Worm (Caenorhabditis elegans) whole organism, late embryonic: ENCODE data around the gene C03B1.6.

Experiments used
- C38D4.7 ChIP-seq: fragments of 200-800 bp; sonication (Bioruptor generic); optimal IDR thresholded peaks from 2 replicates; lab custom pipeline; 2018; ENCODE audit warnings: mild to moderate bottlenecking, missing genetic modification characterization, moderate library complexity, missing compliant biosample characterization
- ahr-1 ChIP-seq: sonication (generic microtip); optimal IDR thresholded peaks from 2 replicates; lab custom pipeline; 2016; ENCODE audit warnings: missing genetic modification characterization, missing compliant biosample characterization
- ceh-14 ChIP-seq: sonication (generic microtip); optimal IDR thresholded peaks from 2 replicates; lab custom pipeline; 2016; ENCODE audit warnings: missing genotype, missing genetic modification characterization, missing compliant biosample characterization
- ceh-18 ChIP-seq: sonication (generic microtip); optimal IDR thresholded peaks from 2 replicates; lab custom pipeline; 2016; ENCODE audit warnings: missing genetic modification characterization, missing compliant biosample characterization
- ceh-19 ChIP-seq: fragments of 200-800 bp; sonication (Bioruptor generic); optimal IDR thresholded peaks from 2 replicates; lab custom pipeline; 2018; ENCODE audit warnings: mild to moderate bottlenecking, missing genetic modification characterization, missing compliant biosample characterization
- ceh-30 ChIP-seq: fragments of 150-350 bp; optimal IDR thresholded peaks from 2 replicates; lab custom pipeline; 2014; ENCODE audit warnings: missing biosample characterization, missing genetic modification characterization
- ceh-45 ChIP-seq: fragments of 200-800 bp; sonication (Bioruptor generic); IDR thresholded peaks from 2 replicates; pipeline ENCODE4 v1.3.6; 2022; ENCODE audit warnings: missing genetic modification reagents, missing genetic modification characterization, missing compliant biosample characterization
- ceh-48 ChIP-seq: sonication (generic microtip); optimal IDR thresholded peaks from 2 replicates; lab custom pipeline; 2016; ENCODE audit warnings: missing genetic modification characterization, inconsistent platforms, missing compliant biosample characterization
- ceh-9 ChIP-seq: sonication (generic microtip); optimal IDR thresholded peaks from 2 replicates; lab custom pipeline; 2016; ENCODE audit warnings: mild to moderate bottlenecking, missing genetic modification characterization, inconsistent platforms, missing compliant biosample characterization
- che-1 ChIP-seq: sonication (generic microtip); optimal IDR thresholded peaks from 2 replicates; lab custom pipeline; 2016; ENCODE audit warnings: mild to moderate bottlenecking, missing genetic modification characterization, missing compliant biosample characterization
- ets-4 ChIP-seq: sonication (generic microtip); optimal IDR thresholded peaks from 2 replicates; lab custom pipeline; 2016; ENCODE audit warnings: missing genetic modification characterization, missing compliant biosample characterization
- eyg-1 ChIP-seq: sonication (generic microtip); optimal IDR thresholded peaks from 2 replicates; lab custom pipeline; 2016; ENCODE audit warnings: missing genotype, missing genetic modification characterization, missing compliant biosample characterization
- fkh-10 ChIP-seq: fragments of 150-350 bp; optimal IDR thresholded peaks from 2 replicates; lab custom pipeline; 2014; ENCODE audit warnings: missing biosample characterization, missing genetic modification reagents, missing genetic modification characterization
- fkh-6 ChIP-seq: sonication (generic microtip); optimal IDR thresholded peaks from 2 replicates; lab custom pipeline; 2016; ENCODE audit warnings: missing genetic modification characterization, missing compliant biosample characterization
- gmeb-2 ChIP-seq: sonication (generic microtip); optimal IDR thresholded peaks from 2 replicates; lab custom pipeline; 2016; ENCODE audit warnings: missing genetic modification characterization, inconsistent platforms, missing compliant biosample characterization
- hlh-15 ChIP-seq: sonication (generic microtip); optimal IDR thresholded peaks from 2 replicates; lab custom pipeline; 2016; ENCODE audit warnings: missing genetic modification characterization, missing compliant biosample characterization
- hlh-30 ChIP-seq: sonication (generic microtip); optimal IDR thresholded peaks from 2 replicates; lab custom pipeline; 2017; ENCODE audit warnings: antibody characterized with exemption, missing genetic modification characterization, missing compliant biosample characterization; ENCODE audit not compliant: insufficient read depth
- lim-6 ChIP-seq: sonication (generic microtip); optimal IDR thresholded peaks from 2 replicates; lab custom pipeline; 2016; ENCODE audit warnings: missing genetic modification characterization, missing compliant biosample characterization
- lin-11 ChIP-seq: fragments of 200-800 bp; sonication (Bioruptor generic); optimal IDR thresholded peaks from 2 replicates; lab custom pipeline; 2018; ENCODE audit warnings: mild to moderate bottlenecking, missing genetic modification characterization, missing compliant biosample characterization
- nfya-1 ChIP-seq: sonication (generic microtip); optimal IDR thresholded peaks from 2 replicates; lab custom pipeline; 2017; ENCODE audit warnings: missing genetic modification characterization, mild to moderate bottlenecking, missing compliant biosample characterization, antibody characterized with exemption, moderate library complexity
- npax-4 ChIP-seq: sonication (generic microtip); optimal IDR thresholded peaks from 2 replicates; lab custom pipeline; 2016; ENCODE audit warnings: missing genetic modification characterization, missing compliant biosample characterization
- odd-2 ChIP-seq: sonication (generic microtip); optimal IDR thresholded peaks from 2 replicates; lab custom pipeline; 2017; ENCODE audit warnings: antibody characterized with exemption, mild to moderate bottlenecking, missing genetic modification characterization, missing compliant biosample characterization
- pag-3 ChIP-seq: sonication (generic microtip); optimal IDR thresholded peaks from 2 replicates; lab custom pipeline; 2016; ENCODE audit warnings: missing compliant biosample characterization, missing genetic modification characterization, borderline replicate concordance
- pat-9 ChIP-seq: fragments of 200-800 bp; sonication (Bioruptor generic); optimal IDR thresholded peaks from 2 replicates; lab custom pipeline; 2018; ENCODE audit warnings: mild to moderate bottlenecking, missing genetic modification characterization, moderate library complexity, missing compliant biosample characterization
- pha-2 ChIP-seq: sonication (generic microtip); optimal IDR thresholded peaks from 2 replicates; lab custom pipeline; 2017; ENCODE audit warnings: mild to moderate bottlenecking, missing genetic modification characterization, missing compliant biosample characterization
- pha-4 ChIP-seq: fragments of 150-350 bp; optimal IDR thresholded peaks from 2 replicates; lab custom pipeline; 2018; ENCODE audit warnings: missing biosample characterization, missing genetic modification reagents, missing genetic modification characterization
- pros-1 ChIP-seq: fragments of 150-350 bp; optimal IDR thresholded peaks from 2 replicates; lab custom pipeline; 2014; ENCODE audit warnings: missing biosample characterization, missing genetic modification reagents, missing genetic modification characterization
- ref-2 ChIP-seq: sonication (generic microtip); optimal IDR thresholded peaks from 2 replicates; lab custom pipeline; 2016; ENCODE audit warnings: missing genetic modification characterization, missing compliant biosample characterization
- syd-9 ChIP-seq: sonication (generic microtip); optimal IDR thresholded peaks from 2 replicates; lab custom pipeline; 2016; ENCODE audit warnings: mild to moderate bottlenecking, missing genetic modification characterization, moderate library complexity, missing compliant biosample characterization
- tbx-2 ChIP-seq: sonication (generic microtip); optimal IDR thresholded peaks from 2 replicates; lab custom pipeline; 2016; ENCODE audit warnings: missing genetic modification characterization, missing compliant biosample characterization
- tbx-7 ChIP-seq: sonication (generic microtip); optimal IDR thresholded peaks from 2 replicates; lab custom pipeline; 2016; ENCODE audit warnings: missing genotype, missing genetic modification characterization, missing compliant biosample characterization
- ttx-3 ChIP-seq: sonication (generic microtip); optimal IDR thresholded peaks from 2 replicates; lab custom pipeline; 2016; ENCODE audit warnings: missing genetic modification reagents, missing genetic modification characterization, missing compliant biosample characterization
- unc-3 ChIP-seq, 2 experiments: fragments of 200-800 bp in 1 of 2; sonication (Bioruptor generic) in 1 of 2; sonication (generic microtip) in 1 of 2; conservative IDR thresholded peaks in 1 of 2; optimal IDR thresholded peaks in 1 of 2; 2 replicates each; pipeline versions ENCODE4 v1.3.6 to Lab custom; 2016 to 2022; ENCODE audit warnings: missing compliant biosample characterization in 2 of 2, missing genetic modification characterization in 2 of 2, missing genetic modification reagents in 1 of 2
- unc-42 ChIP-seq: sonication (generic microtip); optimal IDR thresholded peaks from 2 replicates; lab custom pipeline; 2016; ENCODE audit warnings: missing genotype, missing genetic modification characterization, missing compliant biosample characterization
- unc-86 ChIP-seq: sonication (generic microtip); optimal IDR thresholded peaks from 2 replicates; lab custom pipeline; 2016; ENCODE audit warnings: missing genetic modification characterization, missing compliant biosample characterization
- ztf-16 ChIP-seq: sonication (generic microtip); optimal IDR thresholded peaks from 2 replicates; lab custom pipeline; 2017; ENCODE audit warnings: missing genetic modification characterization, missing compliant biosample characterization

Gene C03B1.6

ce11 chrX:6345785-6346184 lies 4.3 kb upstream of the C03B1.6 start:
- no peak for TF ChIP-seq ets-4 (tag; lab: Kevin White, UChicago)
- no peak for TF ChIP-seq C38D4.7 (GFP tag; lab: Kevin White, UChicago)
- no peak for TF ChIP-seq pros-1
- no peak for TF ChIP-seq ahr-1
- no peak for TF ChIP-seq ceh-9 (tag; lab: Kevin White, UChicago)
- no peak for TF ChIP-seq nfya-1 (tag; lab: Kevin White, UChicago)
- TF ChIP-seq pag-3 (tag; lab: Kevin White, UChicago): no peak

ce11 chrX:6347013-6347412 lies 3.1 kb upstream of the C03B1.6 start, which contains the start of gene C03B1.9:
TSS of gene C03B1.9 (minus strand) at chrX:6347113.
- TF ChIP-seq gmeb-2 (tag; lab: Kevin White, UChicago): no peak

- TF ChIP-seq unc-86 (no peak), hlh-15 (tag; lab: Kevin White, UChicago) (no peak), lin-11 (tag; lab: Kevin White, UChicago) (no peak), unc-3 (GFP tag; conservative IDR thresholded peaks at IDR 0.05; lab: Robert Waterston, UW) (no peak), unc-3 (tag; optimal IDR thresholded peaks at IDR 0.05; lab: Kevin White, UChicago) (no peak), ttx-3 (tag; lab: Kevin White, UChicago) (no peak), odd-2 (tag; lab: Kevin White, UChicago) (no peak), ceh-14 (tag; lab: Kevin White, UChicago) (no peak), unc-42 (no peak), tbx-2 (tag; lab: Kevin White, UChicago) (no peak), pat-9 (tag; lab: Kevin White, UChicago) (no peak), eyg-1 (no peak), ceh-18 (no peak), fkh-6 (no peak), syd-9 (tag; lab: Kevin White, UChicago) (no peak), gmeb-2 (tag; lab: Kevin White, UChicago) (no peak), ceh-19 (GFP tag; lab: Kevin White, UChicago) (no peak), npax-4 (tag; lab: Kevin White, UChicago) (no peak), ceh-45 (no peak)
- TF ChIP-seq, all 69 proteins: peak for 0
These were observed 3.6 kb downstream of the C03B1.6 start for ce11 chrX:6353763-6354162.

- no peak for TF ChIP-seq hlh-30 (tag; lab: Kevin White, UChicago)
These were observed 5.0 kb downstream of the C03B1.6 start, which contains the start of gene C03B1.5 for ce11 chrX:6355030-6355635. TSS of gene C03B1.5 (plus strand) at chrX:6355585.

- TF ChIP-seq lim-6 (no peak), pag-3 (tag; lab: Kevin White, UChicago) (no peak), npax-4 (tag; lab: Kevin White, UChicago) (no peak), unc-86 (no peak), ceh-48 (tag; lab: Kevin White, UChicago) (no peak), ztf-16 (tag; lab: Kevin White, UChicago) (no peak), odd-2 (tag; lab: Kevin White, UChicago) (no peak), ceh-30 (tag; lab: Kevin White, UChicago) (no peak), tbx-7 (tag; lab: Kevin White, UChicago) (no peak), ceh-19 (GFP tag; lab: Kevin White, UChicago) (no peak), ref-2 (tag; lab: Kevin White, UChicago) (no peak), ceh-9 (tag; lab: Kevin White, UChicago) (no peak), C38D4.7 (GFP tag; lab: Kevin White, UChicago) (no peak), fkh-10 (GFP tag; lab: Kevin White, UChicago) (no peak), pha-4 (tag; lab: Kevin White, UChicago) (no peak), pha-2 (tag; lab: Kevin White, UChicago) (no peak), pros-1 (no peak), che-1 (tag; lab: Kevin White, UChicago) (no peak)
These were observed 7.7 kb downstream of the C03B1.6 start, which contains the start of gene C03B1.10 for ce11 chrX:6357772-6358171. TSS of gene C03B1.10 (minus strand) at chrX:6357872.
